Fruit fly (Drosophila melanogaster): ENCODE data around the gene CG9522.

DNA sequence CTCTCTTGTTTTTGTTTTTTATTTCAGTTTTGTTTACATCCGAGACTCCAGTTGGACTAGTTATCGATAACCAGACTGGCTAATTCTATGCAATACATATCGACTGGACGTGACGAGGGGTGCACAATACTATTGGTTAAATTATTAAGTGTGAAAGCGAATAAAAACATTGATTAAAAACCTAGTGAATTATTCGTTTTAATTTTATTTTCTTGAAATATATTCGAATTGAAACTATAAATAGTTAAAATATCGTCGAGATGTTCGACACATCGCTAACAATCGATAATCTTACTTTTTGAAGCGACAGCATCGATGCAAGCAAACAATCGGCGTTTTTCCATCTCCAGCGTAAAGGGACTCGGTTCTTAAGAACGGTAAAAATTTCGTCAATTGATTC is 9.6 kb downstream of the CG9522 start, which contains the start of the genes CG32590 and Flo2:
- TF ChIP-seq usp (GFP tag; optimal IDR thresholded peaks at IDR 0.05): no peak
- TF ChIP-seq psq (optimal IDR thresholded peaks at IDR 0.05): no peak
- no peak for TF ChIP-seq CG8478 (optimal IDR thresholded peaks at IDR 0.05)
- no peak for TF ChIP-seq EcR (GFP tag; optimal IDR thresholded peaks at IDR 0.05)
- TF ChIP-seq pan (optimal IDR thresholded peaks at IDR 0.05): no peak

Measured in whole organism.